Fruit fly (Drosophila melanogaster) whole organism, embryonic: ENCODE results near the gene CG44006.

Experiments
- Aef1 ChIP-seq: fragments of 200-800 bp; sonication (Bioruptor generic); IDR thresholded peaks from 3 replicates; pipeline ENCODE4 v1.3.6; 2022; ENCODE audit warnings: missing biosample characterization, missing genetic modification characterization
- CG1024 ChIP-seq: fragments of 200-800 bp; sonication (Bioruptor generic); IDR thresholded peaks from 2 replicates; pipeline ENCODE4 v1.3.6; 2022; ENCODE audit warnings: missing biosample characterization, missing genetic modification characterization
- CG10543 ChIP-seq: fragments of 200-800 bp; sonication (Bioruptor generic); optimal IDR thresholded peaks from 3 replicates; lab custom pipeline; 2017; ENCODE audit warnings: missing biosample characterization, mild to moderate bottlenecking, missing genetic modification characterization, moderate library complexity
- CG11398 ChIP-seq: fragments of 200-800 bp; sonication (Bioruptor generic); optimal IDR thresholded peaks from 2 replicates; lab custom pipeline; 2016; ENCODE audit warnings: missing biosample characterization, missing genetic modification characterization
- CG12391 ChIP-seq: fragments of 200-800 bp; sonication (Bioruptor generic); optimal IDR thresholded peaks from 3 replicates; lab custom pipeline; 2018; ENCODE audit warnings: missing biosample characterization, mild to moderate bottlenecking, missing genetic modification characterization, moderate library complexity
- CG14965 ChIP-seq: fragments of 200-800 bp; sonication (Bioruptor generic); optimal IDR thresholded peaks from 2 replicates; lab custom pipeline; 2016; ENCODE audit warnings: missing biosample characterization, missing genetic modification characterization, borderline replicate concordance
- CG1529 ChIP-seq: fragments of 200-800 bp; sonication (Bioruptor generic); optimal IDR thresholded peaks from 3 replicates; lab custom pipeline; 2018; ENCODE audit warnings: missing biosample characterization, missing genetic modification characterization
- CG15514 ChIP-seq: fragments of 200-800 bp; sonication (Bioruptor generic); optimal IDR thresholded peaks from 3 replicates; lab custom pipeline; 2017; ENCODE audit warnings: missing biosample characterization, missing genetic modification characterization, mild to moderate bottlenecking, moderate library complexity, missing genetic modification reagents
- CG17612 ChIP-seq: fragments of 200-800 bp; sonication (Bioruptor generic); IDR thresholded peaks from 2 replicates; pipeline ENCODE4 v1.3.6; 2022; ENCODE audit warnings: missing biosample characterization, missing genetic modification characterization
- CG4360 ChIP-seq: fragments of 200-800 bp; sonication (Bioruptor generic); IDR thresholded peaks from 2 replicates; pipeline ENCODE4 v1.3.6; 2022; ENCODE audit warnings: missing biosample characterization, missing genetic modification characterization
- CTCF ChIP-seq: fragments of 200-800 bp; sonication (Bioruptor generic); optimal IDR thresholded peaks from 2 replicates; lab custom pipeline; 2017; ENCODE audit warnings: missing biosample characterization, mild to moderate bottlenecking, missing genetic modification characterization, moderate library complexity
- Dfd ChIP-seq, 2 experiments: fragments of >200 bp; optimal IDR thresholded peaks; 2 replicates each; lab custom pipeline; 2017; ENCODE audit warnings: missing biosample characterization in 2 of 2, missing genetic modification characterization in 2 of 2
- Dref ChIP-seq: fragments of 200-800 bp; sonication (Bioruptor generic); IDR thresholded peaks from 2 replicates; pipeline ENCODE4 v1.3.6; 2022; ENCODE audit warnings: missing biosample characterization, missing genetic modification characterization
- Ets65A ChIP-seq: fragments of 200-800 bp; sonication (Bioruptor generic); peaks from one replicate; lab custom pipeline; 2016; ENCODE audit warnings: missing biosample characterization, missing genetic modification characterization
- H15 ChIP-seq: fragments of 200-800 bp; sonication (Bioruptor generic); IDR thresholded peaks from 3 replicates; pipeline ENCODE4 v1.3.6; 2022; ENCODE audit warnings: missing biosample characterization, missing genetic modification characterization
- Six4 ChIP-seq: fragments of 200-800 bp; sonication (Bioruptor generic); optimal IDR thresholded peaks from 2 replicates; lab custom pipeline; 2016; ENCODE audit warnings: missing biosample characterization, missing genetic modification characterization
- Stat92E ChIP-seq, 3 experiments: fragments of >200 bp in 2 of 3; fragments of 200-800 bp in 1 of 3; sonication (Bioruptor generic) in 1 of 3; optimal IDR thresholded peaks; 2 replicates each; lab custom pipeline; 2017 to 2019; ENCODE audit warnings: missing biosample characterization in 3 of 3, missing genetic modification characterization in 3 of 3, mild to moderate bottlenecking in 1 of 3, moderate library complexity in 1 of 3
- Trl ChIP-seq, 3 experiments: fragments of >200 bp in 2 of 3; fragments of 200-800 bp in 1 of 3; sonication (Bioruptor generic) in 1 of 3; optimal IDR thresholded peaks; 2 replicates in 1 of 3; 3 replicates in 2 of 3; lab custom pipeline; 2016 to 2017; ENCODE audit warnings: missing biosample characterization in 1 of 3, missing genetic modification characterization in 1 of 3
- Vsx1 ChIP-seq: fragments of 200-800 bp; sonication (Bioruptor generic); optimal IDR thresholded peaks from 2 replicates; lab custom pipeline; 2017; ENCODE audit warnings: missing biosample characterization, mild to moderate bottlenecking, missing genetic modification characterization, missing genetic modification reagents
- bsh ChIP-seq, 2 experiments: fragments of 200-800 bp; sonication (Bioruptor generic); optimal IDR thresholded peaks; 2 replicates each; lab custom pipeline; 2017 to 2018; ENCODE audit warnings: mild to moderate bottlenecking in 2 of 2, missing biosample characterization in 2 of 2, missing genetic modification characterization in 2 of 2, moderate library complexity in 1 of 2
- cg ChIP-seq: fragments of 200-800 bp; sonication (Bioruptor generic); optimal IDR thresholded peaks from 3 replicates; lab custom pipeline; 2019; ENCODE audit warnings: missing biosample characterization, mild to moderate bottlenecking, missing genetic modification characterization, moderate library complexity
- corto ChIP-seq: fragments of 200-800 bp; sonication (Bioruptor generic); optimal IDR thresholded peaks from 2 replicates; lab custom pipeline; 2016; ENCODE audit warnings: missing biosample characterization, mild to moderate bottlenecking, missing genetic modification characterization, moderate library complexity
- fd3F ChIP-seq: fragments of 200-800 bp; sonication (Bioruptor generic); optimal IDR thresholded peaks from 2 replicates; lab custom pipeline; 2018; ENCODE audit warnings: missing biosample characterization, mild to moderate bottlenecking, missing genetic modification characterization, moderate library complexity
- ftz-f1 ChIP-seq: fragments of 200-800 bp; sonication (Bioruptor generic); optimal IDR thresholded peaks from 2 replicates; lab custom pipeline; 2016; ENCODE audit warnings: missing biosample characterization, missing genetic modification characterization
- hkb ChIP-seq, 2 experiments: fragments of 200-800 bp in 1 of 2; fragments of >200 bp in 1 of 2; sonication (Bioruptor generic) in 1 of 2; IDR thresholded peaks in 1 of 2; optimal IDR thresholded peaks in 1 of 2; 2 replicates each; pipeline versions ENCODE4 v1.3.6 to Lab custom; 2017 to 2022; ENCODE audit warnings: missing biosample characterization in 1 of 2, missing genetic modification characterization in 1 of 2
- lbe ChIP-seq: fragments of 200-800 bp; sonication (Bioruptor generic); optimal IDR thresholded peaks from 2 replicates; lab custom pipeline; 2016; ENCODE audit warnings: missing biosample characterization, mild to moderate bottlenecking, missing genetic modification characterization
- nom ChIP-seq: fragments of 200-800 bp; sonication (Bioruptor generic); optimal IDR thresholded peaks from 2 replicates; lab custom pipeline; 2017; ENCODE audit warnings: missing biosample characterization, missing genetic modification characterization, mild to moderate bottlenecking, moderate library complexity, missing genetic modification reagents
- repo ChIP-seq: fragments of 200-800 bp; sonication (Bioruptor generic); optimal IDR thresholded peaks from 2 replicates; lab custom pipeline; 2016; ENCODE audit warnings: missing biosample characterization, missing genetic modification characterization
- sens ChIP-seq: fragments of 200-800 bp; sonication (Bioruptor generic); peaks from one replicate; lab custom pipeline; 2016; ENCODE audit warnings: missing biosample characterization, missing genetic modification characterization
- sqz ChIP-seq: fragments of 200-800 bp; sonication (Bioruptor generic); optimal IDR thresholded peaks from 3 replicates; lab custom pipeline; 2018; ENCODE audit warnings: missing biosample characterization, mild to moderate bottlenecking, missing genetic modification characterization
- stwl ChIP-seq: fragments of 200-800 bp; sonication (Bioruptor generic); optimal IDR thresholded peaks from 3 replicates; lab custom pipeline; 2018; ENCODE audit warnings: missing biosample characterization, mild to moderate bottlenecking, missing genetic modification characterization, moderate library complexity
- trem ChIP-seq: fragments of 200-800 bp; optimal IDR thresholded peaks from 3 replicates; lab custom pipeline; 2019; ENCODE audit warnings: missing biosample characterization, mild to moderate bottlenecking, missing genetic modification characterization, moderate library complexity
- wor ChIP-seq: fragments of 200-800 bp; sonication (Bioruptor generic); IDR thresholded peaks from 2 replicates; pipeline ENCODE4 v1.3.6; 2022; ENCODE audit warnings: missing biosample characterization, missing genetic modification characterization
- z ChIP-seq: fragments of 200-800 bp; sonication (Bioruptor generic); IDR thresholded peaks from 3 replicates; pipeline ENCODE4 v1.3.6; 2022; ENCODE audit warnings: missing biosample characterization, missing genetic modification characterization
- zen2 ChIP-seq: fragments of 200-800 bp; sonication (Bioruptor generic); IDR thresholded peaks from 3 replicates; pipeline ENCODE4 v1.3.6; 2022; ENCODE audit warnings: missing biosample characterization, missing genetic modification characterization; ENCODE audit not compliant: partially characterized antibody

Gene CG44006

DNA sequence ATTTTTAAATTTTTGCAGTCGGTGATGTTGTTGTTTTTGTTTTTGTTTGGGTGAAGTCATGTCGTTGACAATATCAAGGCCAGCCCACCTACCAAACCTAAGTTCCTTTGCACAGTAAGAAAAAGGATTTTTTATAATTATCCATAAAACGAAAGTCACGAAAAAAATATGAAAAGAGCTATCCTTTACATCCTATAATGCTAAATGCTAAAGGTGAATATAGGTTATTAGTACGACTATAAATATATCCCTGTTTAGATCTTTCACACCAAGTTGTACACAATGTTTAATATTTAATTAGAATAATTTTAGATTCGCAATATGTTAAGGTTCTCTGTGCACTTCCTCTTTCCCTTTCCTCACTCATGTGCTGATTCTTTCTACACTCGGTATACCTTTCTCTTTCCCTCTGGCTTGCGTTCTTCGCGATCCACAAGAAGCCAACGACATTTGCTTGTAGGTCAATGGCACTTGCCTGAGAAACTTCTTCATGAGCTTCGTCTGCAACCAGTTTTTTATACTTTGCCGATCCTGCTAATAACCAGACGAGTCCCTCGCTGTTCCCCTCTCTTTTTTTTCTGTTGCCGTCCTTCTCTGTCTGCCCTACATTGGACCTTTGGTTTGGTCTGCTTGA is 32.4 kb downstream of the CG44006 start:
- TF ChIP-seq CG4360 (GFP tag; lab: Robert Waterston, UW) (0 out of 2 replicates have a peak, but pooled peaks have one; percentile 10), cg (GFP tag; lab: Kevin White, UChicago) (no peak), CG10543 (GFP tag; lab: Kevin White, UChicago) (no peak), CG17612 (GFP tag; lab: Robert Waterston, UW) (no peak), lbe (GFP tag; lab: Kevin White, UChicago) (peak; percentile 15), bsh (GFP tag; optimal IDR thresholded peaks at IDR 0.05; lab: Kevin White, UChicago) (peak in 1 of 2 experiments; percentile 68), corto (peak; percentile 28), nom (peak; percentile 16), Vsx1 (no peak), CG15514 (no peak), CG1024 (GFP tag; lab: Robert Waterston, UW) (no peak), Dref (GFP tag; lab: Robert Waterston, UW) (no peak)

DNA sequence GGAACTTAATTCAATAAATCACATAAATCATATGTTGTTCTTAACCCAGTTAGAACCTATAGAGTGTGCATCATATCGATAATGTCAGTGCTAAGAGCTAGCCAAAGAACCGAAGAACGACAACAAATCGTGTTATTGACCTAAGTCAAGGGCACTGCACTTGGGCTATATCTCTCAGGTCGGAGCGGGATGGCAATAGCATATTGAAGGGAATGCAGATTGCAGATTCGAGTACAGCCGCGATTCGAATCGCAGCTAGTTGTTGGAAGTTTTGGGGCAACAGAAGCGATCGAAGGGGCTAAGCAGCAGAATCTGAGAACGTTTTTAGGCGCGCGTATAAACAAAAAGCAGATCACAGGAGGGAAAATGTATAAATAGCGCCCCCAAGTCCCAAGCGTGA is 33.0 kb downstream of the CG44006 start:
- TF ChIP-seq zen2 (GFP tag; lab: Robert Waterston, UW): no peak
- no peak for TF ChIP-seq hkb (optimal IDR thresholded peaks at IDR 0.05; lab: Kevin White, UChicago)
- no peak for TF ChIP-seq hkb (GFP tag; IDR thresholded peaks at IDR 0.05; lab: Robert Waterston, UW)
- TF ChIP-seq H15 (GFP tag; lab: Robert Waterston, UW): no peak
- TF ChIP-seq CG12391: no peak
- TF ChIP-seq wor (GFP tag; lab: Robert Waterston, UW): no peak
- no peak for TF ChIP-seq sqz (GFP tag; lab: Kevin White, UChicago)
- no peak for TF ChIP-seq Stat92E (GFP tag; optimal IDR thresholded peaks at IDR 0.05; lab: Kevin White, UChicago)
- TF ChIP-seq CG1529 (GFP tag; lab: Kevin White, UChicago): no peak

DNA sequence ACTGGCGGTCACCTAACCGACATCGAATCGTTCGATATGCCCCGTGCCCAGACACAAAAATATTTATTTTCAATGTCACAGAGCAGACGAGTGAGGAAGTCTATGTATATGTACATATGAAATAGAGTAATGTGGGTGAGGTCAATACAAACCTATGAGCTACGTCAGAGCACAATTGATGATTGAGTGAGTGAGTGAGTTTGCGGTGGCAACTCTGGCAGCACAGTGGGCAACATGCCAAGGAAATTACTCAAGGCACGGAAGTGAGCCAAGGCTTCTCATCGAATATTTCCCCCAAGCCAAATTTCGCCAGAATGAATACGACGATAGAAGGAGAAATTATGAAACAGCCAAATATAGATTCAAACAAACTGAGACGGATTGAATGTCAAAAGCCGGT is 35.5 kb downstream of the CG44006 start:
- TF ChIP-seq stwl (peak; percentile 4), Dfd (GFP tag; optimal IDR thresholded peaks at IDR 0.05; lab: Kevin White, UChicago) (no peak), fd3F (GFP tag; lab: Kevin White, UChicago) (no peak), Six4 (no peak), z (GFP tag; lab: Robert Waterston, UW) (peak; percentile 72; the same call in 1 of the 3 replicates), repo (GFP tag; lab: Kevin White, UChicago) (no peak), ftz-f1 (GFP tag; lab: Kevin White, UChicago) (peak; percentile 36), CG11398 (no peak)

dm6 chr3L:18032478-18033343 is 37.2 kb downstream of the CG44006 start:
- TF ChIP-seq sens (GFP tag; lab: Kevin White, UChicago) (peak; percentile 68), Aef1 (GFP tag; lab: Robert Waterston, UW) (no peak), Trl (optimal IDR thresholded peaks at IDR 0.05; lab: Kevin White, UChicago) (peak in 1 of 2 experiments; percentile 24), Trl (GFP tag; optimal IDR thresholded peaks at IDR 0.05; lab: Kevin White, UChicago) (no peak), CG14965 (GFP tag; lab: Kevin White, UChicago) (peak; percentile 72), CTCF (GFP tag; lab: Kevin White, UChicago) (peak; percentile 89), stwl (peak; percentile 4), trem (tag; lab: Kevin White, UChicago) (no peak), Ets65A (GFP tag; lab: Kevin White, UChicago) (no peak)
